Worm (Caenorhabditis elegans) whole organism, L1 larva: Measurements from ENCODE around the gene ifet-1.

Experiments used
- C04F5.9 ChIP-seq: sonication (generic microtip); optimal IDR thresholded peaks from 2 replicates; lab custom pipeline; 2016; ENCODE audit warnings: missing genetic modification characterization, missing compliant biosample characterization
- alr-1 ChIP-seq: fragments of 200-800 bp; sonication (Bioruptor generic); optimal IDR thresholded peaks from 2 replicates; lab custom pipeline; 2018; ENCODE audit warnings: borderline replicate concordance, mild to moderate bottlenecking, missing genetic modification characterization, missing compliant biosample characterization
- aly-2 ChIP-seq: fragments of 150-350 bp; optimal IDR thresholded peaks from 2 replicates; lab custom pipeline; 2014; ENCODE audit warnings: missing biosample characterization, missing genetic modification characterization
- blmp-1 ChIP-seq: fragments of 150-350 bp; optimal IDR thresholded peaks from 2 replicates; lab custom pipeline; 2014; ENCODE audit warnings: missing biosample characterization, missing genetic modification characterization
- ceh-8 ChIP-seq: fragments of 200-800 bp; sonication (Bioruptor generic); optimal IDR thresholded peaks from 2 replicates; lab custom pipeline; 2018; ENCODE audit warnings: mild to moderate bottlenecking, missing genetic modification characterization, moderate library complexity, missing compliant biosample characterization
- ceh-82 ChIP-seq, 3 experiments: fragments of 150-350 bp in 1 of 3; sonication (generic microtip) in 2 of 3; optimal IDR thresholded peaks; 2 replicates each; lab custom pipeline; 2014 to 2017; ENCODE audit warnings: missing biosample characterization in 3 of 3, missing genetic modification characterization in 3 of 3
- ceh-90 ChIP-seq: sonication (generic microtip); optimal IDR thresholded peaks from 2 replicates; lab custom pipeline; 2016; ENCODE audit warnings: missing genetic modification characterization, missing compliant biosample characterization
- ces-1 ChIP-seq: fragments of 150-350 bp; optimal IDR thresholded peaks from 2 replicates; lab custom pipeline; 2014; ENCODE audit warnings: missing biosample characterization, missing genetic modification reagents, missing genetic modification characterization
- efl-1 ChIP-seq, 4 experiments: fragments of 150-350 bp; optimal IDR thresholded peaks in 3 of 4; peaks in 1 of 4; 1 replicate in 1 of 4; 2 replicates in 3 of 4; lab custom pipeline; 2014; ENCODE audit warnings: missing biosample characterization in 2 of 4, missing genetic modification characterization in 2 of 4, missing genetic modification reagents in 2 of 4
- elt-2 ChIP-seq: sonication (generic microtip); optimal IDR thresholded peaks from 2 replicates; lab custom pipeline; 2016; ENCODE audit warnings: missing genetic modification characterization, mild to moderate bottlenecking, inconsistent platforms, missing compliant biosample characterization, missing genetic modification reagents
- ets-5 ChIP-seq: fragments of 200-800 bp; sonication (Bioruptor generic); IDR thresholded peaks from 2 replicates; pipeline ENCODE4 v1.3.6; 2022; ENCODE audit warnings: missing genetic modification characterization, missing compliant biosample characterization
- fkh-4 ChIP-seq: sonication (generic microtip); optimal IDR thresholded peaks from 2 replicates; lab custom pipeline; 2016; ENCODE audit warnings: missing compliant biosample characterization, missing genetic modification characterization, borderline replicate concordance
- fkh-8 ChIP-seq: sonication (generic microtip); optimal IDR thresholded peaks from 2 replicates; lab custom pipeline; 2016; ENCODE audit warnings: mild to moderate bottlenecking, missing genetic modification characterization, missing compliant biosample characterization
- fos-1 ChIP-seq: fragments of 150-350 bp; optimal IDR thresholded peaks from 2 replicates; lab custom pipeline; 2014; ENCODE audit warnings: missing biosample characterization, missing genetic modification characterization
- grh-1 ChIP-seq: fragments of 200-800 bp; sonication (Bioruptor generic); IDR thresholded peaks from 2 replicates; pipeline ENCODE4 v1.3.6; 2022; ENCODE audit warnings: missing genetic modification reagents, missing genetic modification characterization, missing compliant biosample characterization
- hpl-2 ChIP-seq: fragments of 150-350 bp; optimal IDR thresholded peaks from 2 replicates; lab custom pipeline; 2014; ENCODE audit warnings: missing biosample characterization, missing genetic modification reagents, missing genetic modification characterization
- isw-1 ChIP-seq: fragments of 200-800 bp; sonication (Bioruptor generic); IDR thresholded peaks from 2 replicates; pipeline ENCODE4 v1.3.6; 2022; ENCODE audit warnings: missing genetic modification characterization, missing compliant biosample characterization
- lin-14 ChIP-seq: fragments of 200-800 bp; sonication (Bioruptor generic); optimal IDR thresholded peaks from 2 replicates; lab custom pipeline; 2018; ENCODE audit warnings: mild to moderate bottlenecking, missing genetic modification characterization, moderate library complexity, missing compliant biosample characterization
- lir-3 ChIP-seq: sonication (generic microtip); optimal IDR thresholded peaks from 2 replicates; lab custom pipeline; 2016; ENCODE audit warnings: mild to moderate bottlenecking, missing genetic modification characterization, moderate library complexity, missing compliant biosample characterization; ENCODE audit not compliant: poor library complexity
- lsy-2 ChIP-seq, 2 experiments: fragments of 150-350 bp; optimal IDR thresholded peaks; 2 replicates each; lab custom pipeline; 2014; ENCODE audit warnings: missing biosample characterization in 2 of 2, missing genetic modification characterization in 2 of 2
- mab-9 ChIP-seq: fragments of 200-800 bp; sonication (Bioruptor generic); IDR thresholded peaks from 2 replicates; pipeline ENCODE4 v1.3.6; 2022; ENCODE audit warnings: missing genetic modification reagents, missing genetic modification characterization, missing compliant biosample characterization
- mdl-1 ChIP-seq, 2 experiments: fragments of 150-350 bp; optimal IDR thresholded peaks; 2 replicates each; lab custom pipeline; 2014 to 2017; ENCODE audit warnings: missing biosample characterization in 2 of 2, missing genetic modification characterization in 2 of 2, inconsistent platforms in 1 of 2
- mef-2 ChIP-seq: fragments of 150-350 bp; optimal IDR thresholded peaks from 2 replicates; lab custom pipeline; 2014; ENCODE audit warnings: missing biosample characterization, missing genetic modification characterization
- nhr-11 ChIP-seq: fragments of 150-350 bp; optimal IDR thresholded peaks from 2 replicates; lab custom pipeline; 2014; ENCODE audit warnings: missing biosample characterization, missing genetic modification characterization
- nhr-19 ChIP-seq: fragments of 200-800 bp; sonication (Bioruptor generic); conservative IDR thresholded peaks from 2 replicates; pipeline ENCODE4 v1.3.6; 2022; ENCODE audit warnings: missing genetic modification characterization, missing compliant biosample characterization
- nhr-28 ChIP-seq: fragments of 150-350 bp; optimal IDR thresholded peaks from 2 replicates; lab custom pipeline; 2014; ENCODE audit warnings: missing biosample characterization, missing genetic modification characterization
- nhr-77 ChIP-seq: fragments of 150-350 bp; optimal IDR thresholded peaks from 2 replicates; lab custom pipeline; 2014; ENCODE audit warnings: missing biosample characterization, missing genetic modification characterization
- nhr-85 ChIP-seq: sonication (generic microtip); peaks from one replicate; lab custom pipeline; 2016; ENCODE audit warnings: missing genetic modification characterization, inconsistent platforms, missing compliant biosample characterization
- nhr-90 ChIP-seq: sonication (generic microtip); optimal IDR thresholded peaks from 2 replicates; lab custom pipeline; 2016; ENCODE audit warnings: mild to moderate bottlenecking, missing genetic modification characterization, missing compliant biosample characterization; ENCODE audit not compliant: poor library complexity
- rnt-1 ChIP-seq: sonication (generic microtip); optimal IDR thresholded peaks from 2 replicates; lab custom pipeline; 2016; ENCODE audit warnings: mild to moderate bottlenecking, missing genetic modification characterization, moderate library complexity, missing compliant biosample characterization
- skn-1 ChIP-seq: fragments of 150-350 bp; optimal IDR thresholded peaks from 2 replicates; lab custom pipeline; 2014; ENCODE audit warnings: missing biosample characterization, missing genetic modification characterization
- swsn-7 ChIP-seq: sonication (generic microtip); optimal IDR thresholded peaks from 2 replicates; lab custom pipeline; 2016; ENCODE audit warnings: missing genetic modification characterization, missing compliant biosample characterization
- tlp-1 ChIP-seq: fragments of 150-350 bp; optimal IDR thresholded peaks from 2 replicates; lab custom pipeline; 2014; ENCODE audit warnings: missing biosample characterization, missing genetic modification characterization
- unc-130 ChIP-seq: fragments of 150-350 bp; optimal IDR thresholded peaks from 2 replicates; lab custom pipeline; 2017; ENCODE audit warnings: missing biosample characterization, missing genetic modification characterization, inconsistent platforms
- unc-30 ChIP-seq: sonication (generic microtip); optimal IDR thresholded peaks from 2 replicates; lab custom pipeline; 2017; ENCODE audit warnings: missing biosample characterization, missing genetic modification characterization

Gene ifet-1

DNA sequence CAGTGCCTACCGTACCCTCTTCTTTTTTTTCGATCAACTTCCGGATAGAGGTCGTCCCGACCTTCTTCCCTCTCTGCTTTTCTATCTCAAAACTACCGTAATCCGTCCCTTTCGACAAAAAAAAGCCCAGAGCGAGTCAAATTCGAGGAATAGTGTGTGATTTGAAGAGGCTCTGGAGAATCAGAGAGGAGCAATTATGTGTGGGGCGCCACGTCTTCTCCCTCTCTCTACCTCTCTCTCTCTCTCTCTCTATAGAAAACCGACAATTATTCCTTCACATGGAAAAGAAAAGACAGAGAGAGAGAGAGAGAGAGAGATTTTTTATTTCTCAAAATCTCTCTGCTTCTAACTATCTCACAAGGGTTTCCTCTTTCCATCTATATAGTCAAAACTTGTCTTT, 18.4 kb downstream of the ifet-1 start (continued):
- TF ChIP-seq unc-30 (tag; lab: Kevin White, UChicago) (no peak), lin-14 (GFP tag; lab: Kevin White, UChicago) (peak; percentile 72), nhr-11 (no peak), nhr-19 (GFP tag; lab: Robert Waterston, UW) (peak; percentile 23; the same call in 1 of the 2 replicates), nhr-77 (no peak), fkh-8 (tag; lab: Kevin White, UChicago) (peak; percentile 44)

- TF ChIP-seq hpl-2 (GFP tag; lab: Kevin White, UChicago): no peak
- TF ChIP-seq aly-2 (tag; lab: Kevin White, UChicago): no peak
- no peak for TF ChIP-seq grh-1 (GFP tag; lab: Robert Waterston, UW)
- no peak for TF ChIP-seq ets-5
- TF ChIP-seq mdl-1 (tag; optimal IDR thresholded peaks at IDR 0.05; lab: Kevin White, UChicago): no peak
These were observed 20.0 kb downstream of the ifet-1 start for ce11 chrIII:4454919-4455318.

ce11 chrIII:4453768-4454167, 21.2 kb downstream of the ifet-1 start:
- TF ChIP-seq ces-1 (GFP tag; lab: Kevin White, UChicago) (no peak), lin-14 (GFP tag; lab: Kevin White, UChicago) (peak; percentile 10), rnt-1 (tag; lab: Kevin White, UChicago) (peak; percentile 27), lsy-2 (tag; optimal IDR thresholded peaks at IDR 0.05; lab: Kevin White, UChicago) (no peak)

DNA sequence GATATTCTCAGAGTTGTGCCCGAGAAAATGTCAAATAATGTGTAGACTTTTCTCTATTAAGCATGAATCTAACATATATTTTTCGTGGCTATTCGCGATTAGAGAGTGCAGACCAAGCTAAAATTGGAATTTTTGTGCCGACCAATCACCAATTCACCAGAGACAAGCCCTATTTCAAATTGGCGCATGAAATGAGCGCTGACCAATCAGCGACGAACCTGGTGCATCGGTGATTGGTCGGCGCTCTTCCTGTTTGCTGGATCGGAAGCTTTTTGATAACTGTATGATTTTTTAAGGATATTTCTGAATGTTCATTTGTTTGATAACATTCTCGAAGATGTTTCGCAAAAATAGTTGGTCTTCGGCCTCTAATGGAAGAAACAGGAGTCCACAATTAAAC, 21.6 kb downstream of the ifet-1 start:
- no peak for TF ChIP-seq nhr-90 (tag; lab: Kevin White, UChicago)
- TF ChIP-seq swsn-7 (tag; lab: Kevin White, UChicago): no peak

DNA sequence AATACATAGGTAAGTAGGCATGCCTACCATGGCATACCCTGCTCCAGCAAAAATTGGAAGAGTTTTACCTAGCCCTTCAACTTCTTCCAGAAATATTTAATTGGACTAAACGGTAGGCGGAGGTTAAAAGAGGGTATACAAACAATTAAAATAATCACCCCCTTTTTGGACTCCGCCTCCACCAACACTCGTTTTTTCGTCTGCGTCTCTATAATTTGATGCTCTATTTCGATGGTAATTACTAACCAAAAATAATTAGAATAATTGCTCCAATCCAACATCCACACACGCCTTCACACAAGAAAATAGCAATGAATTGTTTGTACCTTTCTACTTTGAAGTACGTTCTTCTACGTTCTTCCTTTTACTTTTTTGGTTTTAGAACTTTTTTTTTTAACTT, 22.2 kb downstream of the ifet-1 start:
- TF ChIP-seq lir-3 (tag; lab: Kevin White, UChicago) (no peak), ceh-90 (no peak), swsn-7 (tag; lab: Kevin White, UChicago) (no peak), ceh-8 (GFP tag; lab: Kevin White, UChicago) (peak; percentile 8), ceh-82 (tag; optimal IDR thresholded peaks at IDR 0.05; lab: Kevin White, UChicago) (peak in 1 of 3 experiments; percentile 5), mab-9 (no peak), lin-14 (GFP tag; lab: Kevin White, UChicago) (peak; percentile 47), fkh-4 (tag; lab: Kevin White, UChicago) (no peak), tlp-1 (no peak), elt-2 (tag; lab: Kevin White, UChicago) (no peak), C04F5.9 (tag; lab: Kevin White, UChicago) (no peak), hpl-2 (GFP tag; lab: Kevin White, UChicago) (no peak), nhr-85 (peak; percentile 76), nhr-11 (no peak), mef-2 (tag; lab: Kevin White, UChicago) (no peak), isw-1 (GFP tag; lab: Robert Waterston, UW) (no peak), nhr-77 (no peak), lsy-2 (tag; optimal IDR thresholded peaks at IDR 0.05; lab: Kevin White, UChicago) (peak in 1 of 2 experiments; percentile 31), fos-1 (tag; lab: Kevin White, UChicago) (no peak), skn-1 (tag; lab: Kevin White, UChicago) (no peak), blmp-1 (tag; lab: Kevin White, UChicago) (no peak), nhr-28 (no peak), unc-130 (tag; lab: Kevin White, UChicago) (no peak), alr-1 (tag; lab: Kevin White, UChicago) (no peak), efl-1 (optimal IDR thresholded peaks at IDR 0.05; lab: Kevin White, UChicago) (no peak), efl-1 (GFP tag; optimal IDR thresholded peaks at IDR 0.05 in 1 of 2; lab: Kevin White, UChicago) (no peak), grh-1 (GFP tag; lab: Robert Waterston, UW) (peak; percentile 26; the same call in 1 of the 2 replicates)
